Worm (Caenorhabditis elegans) whole organism, midembryonic: ENCODE results near the gene acy-1.

ENCODE experiments used
- T22C8.4 ChIP-seq: fragments of 200-800 bp; sonication (Bioruptor generic); IDR thresholded peaks from 2 replicates; pipeline ENCODE4 v1.3.6; 2022; ENCODE audit warnings: missing genetic modification characterization, missing compliant biosample characterization
- flt-1 ChIP-seq: fragments of 200-800 bp; sonication (Bioruptor generic); IDR thresholded peaks from 2 replicates; pipeline ENCODE4 v1.3.6; 2022; ENCODE audit warnings: missing genetic modification characterization, missing compliant biosample characterization
- klf-2 ChIP-seq: fragments of 200-800 bp; sonication (Bioruptor generic); conservative IDR thresholded peaks from 2 replicates; pipeline ENCODE4 v1.3.6; 2022; ENCODE audit warnings: missing genetic modification reagents, missing genetic modification characterization, missing compliant biosample characterization
- tab-1 ChIP-seq: fragments of 200-800 bp; sonication (Bioruptor generic); IDR thresholded peaks from 2 replicates; pipeline ENCODE4 v1.3.6; 2022; ENCODE audit warnings: missing genetic modification characterization, missing compliant biosample characterization
- ztf-23 ChIP-seq: fragments of 200-800 bp; sonication (Bioruptor generic); IDR thresholded peaks from 2 replicates; pipeline ENCODE4 v1.3.6; 2022; ENCODE audit warnings: missing genetic modification reagents, missing genetic modification characterization, missing compliant biosample characterization
- ztf-29 ChIP-seq: fragments of 200-800 bp; sonication (Bioruptor generic); IDR thresholded peaks from 2 replicates; pipeline ENCODE4 v1.3.6; 2022; ENCODE audit warnings: missing genetic modification reagents, missing genetic modification characterization, missing compliant biosample characterization

- no peak for TF ChIP-seq ztf-23
- no peak for TF ChIP-seq tab-1 (GFP tag; lab: Robert Waterston, UW)
- TF ChIP-seq flt-1 (GFP tag; lab: Robert Waterston, UW): no peak
- no peak for TF ChIP-seq T22C8.4 (GFP tag; lab: Robert Waterston, UW)
- TF ChIP-seq klf-2 (GFP tag; lab: Robert Waterston, UW): no peak
- no peak for TF ChIP-seq ztf-29 (GFP tag; lab: Robert Waterston, UW)
These were observed 16.7 kb upstream of the acy-1 start, which contains the start of gene pgap-2 for ce11 chrIII:4705207-4705606.
